Worm (Caenorhabditis elegans): Measurements from ENCODE around the gene F54D11.4.

Gene F54D11.4

ce11 chrV:4665651-4666050 is 49.7 kb downstream of the F54D11.4 start, which contains the start of gene srx-73:
Gene srx-73 (minus strand): TSS chrV:4665751.
- TF ChIP-seq rbr-2 (tag; optimal IDR thresholded peaks at IDR 0.05) (no peak), Y5F2A.4 (GFP tag; optimal IDR thresholded peaks at IDR 0.05) (no peak), spr-3 (GFP tag; optimal IDR thresholded peaks at IDR 0.05) (no peak), Y48G9A.11 (GFP tag; IDR thresholded peaks at IDR 0.05) (no peak), daf-16 (GFP tag; optimal IDR thresholded peaks at IDR 0.05) (no peak), daf-16 (tag; optimal IDR thresholded peaks at IDR 0.05) (no peak), jun-1 (tag; optimal IDR thresholded peaks at IDR 0.05) (no peak), ceh-82 (tag; optimal IDR thresholded peaks at IDR 0.05) (no peak), pha-4 (GFP tag; IDR thresholded peaks at IDR 0.05) (no peak), pha-4 (tag; optimal IDR thresholded peaks at IDR 0.05) (no peak), vab-7 (GFP tag; IDR thresholded peaks at IDR 0.05) (no peak), lin-1 (GFP tag; IDR thresholded peaks at IDR 0.05) (no peak), unc-39 (tag; optimal IDR thresholded peaks at IDR 0.05) (no peak), skn-1 (tag; optimal IDR thresholded peaks at IDR 0.05) (no peak), F44E2.7 (GFP tag; IDR thresholded peaks at IDR 0.05) (no peak), T20F7.1 (GFP tag; optimal IDR thresholded peaks at IDR 0.05) (no peak), nhr-237 (tag; optimal IDR thresholded peaks at IDR 0.05) (no peak)

- TF ChIP-seq egl-27 (tag; optimal IDR thresholded peaks at IDR 0.05), result no peak
- peak; percentile 80 for TF ChIP-seq set-16 (GFP tag; IDR thresholded peaks at IDR 0.05)
- no peak for TF ChIP-seq madf-9 (GFP tag; conservative IDR thresholded peaks at IDR 0.05)
- TF ChIP-seq ceh-44 (GFP tag; IDR thresholded peaks at IDR 0.05), result no peak
- TF ChIP-seq mxl-2 (GFP tag; conservative IDR thresholded peaks at IDR 0.05), result no peak
- TF ChIP-seq fkh-10 (GFP tag; optimal IDR thresholded peaks at IDR 0.05), result no peak
- peak; percentile 45; the same call in 1 of the 2 replicates for TF ChIP-seq dmd-8 (GFP tag; IDR thresholded peaks at IDR 0.05)
- no peak for TF ChIP-seq ztf-11 (tag; optimal IDR thresholded peaks at IDR 0.05)
- TF ChIP-seq lin-38 (GFP tag; IDR thresholded peaks at IDR 0.05), result no peak
These were observed 51.1 kb downstream of the F54D11.4 start for ce11 chrV:4667062-4667461.
